Worm (Caenorhabditis elegans) whole organism, L1 larva: ENCODE results near the gene rml-3.

Experiments
- C04F5.9 ChIP-seq: sonication (generic microtip); optimal IDR thresholded peaks from 2 replicates; lab custom pipeline; 2016; ENCODE audit warnings: missing genetic modification characterization, missing compliant biosample characterization
- C16A3.4 ChIP-seq: fragments of 150-350 bp; optimal IDR thresholded peaks from 2 replicates; lab custom pipeline; 2014; ENCODE audit warnings: missing biosample characterization, missing genetic modification characterization
- C34B4.2 ChIP-seq: sonication (generic microtip); optimal IDR thresholded peaks from 2 replicates; lab custom pipeline; 2017; ENCODE audit warnings: mild to moderate bottlenecking, missing genetic modification characterization, missing compliant biosample characterization
- F16B12.6 ChIP-seq: fragments of 150-350 bp; optimal IDR thresholded peaks from 2 replicates; lab custom pipeline; 2014; ENCODE audit warnings: missing biosample characterization, missing genetic modification characterization
- Y116A8C.19 ChIP-seq: sonication (generic microtip); optimal IDR thresholded peaks from 2 replicates; lab custom pipeline; 2016; ENCODE audit warnings: missing compliant biosample characterization, missing genetic modification characterization, borderline replicate concordance
- aly-2 ChIP-seq: fragments of 150-350 bp; optimal IDR thresholded peaks from 2 replicates; lab custom pipeline; 2014; ENCODE audit warnings: missing biosample characterization, missing genetic modification characterization
- ceh-63 ChIP-seq: fragments of 200-800 bp; sonication (Bioruptor generic); optimal IDR thresholded peaks from 2 replicates; lab custom pipeline; 2018; ENCODE audit warnings: mild to moderate bottlenecking, missing genetic modification characterization, missing compliant biosample characterization
- ceh-8 ChIP-seq: fragments of 200-800 bp; sonication (Bioruptor generic); optimal IDR thresholded peaks from 2 replicates; lab custom pipeline; 2018; ENCODE audit warnings: mild to moderate bottlenecking, missing genetic modification characterization, moderate library complexity, missing compliant biosample characterization
- ceh-90 ChIP-seq: sonication (generic microtip); optimal IDR thresholded peaks from 2 replicates; lab custom pipeline; 2016; ENCODE audit warnings: missing genetic modification characterization, missing compliant biosample characterization
- dpl-1 ChIP-seq, 3 experiments: fragments of 150-350 bp in 2 of 3; sonication (generic microtip) in 1 of 3; optimal IDR thresholded peaks; 2 replicates each; lab custom pipeline; 2014 to 2017; ENCODE audit warnings: missing biosample characterization in 3 of 3, missing genetic modification characterization in 3 of 3, missing genetic modification reagents in 3 of 3
- dsc-1 ChIP-seq: sonication (generic microtip); optimal IDR thresholded peaks from 2 replicates; lab custom pipeline; 2016; ENCODE audit warnings: mild to moderate bottlenecking, missing genetic modification characterization, missing compliant biosample characterization
- elt-2 ChIP-seq: sonication (generic microtip); optimal IDR thresholded peaks from 2 replicates; lab custom pipeline; 2016; ENCODE audit warnings: missing genetic modification characterization, mild to moderate bottlenecking, inconsistent platforms, missing compliant biosample characterization, missing genetic modification reagents
- elt-3 ChIP-seq, 6 experiments: fragments of 150-350 bp in 1 of 6; sonication (generic microtip); optimal IDR thresholded peaks; 2 replicates each; lab custom pipeline; 2017 to 2018; ENCODE audit warnings: missing biosample characterization in 6 of 6, missing genetic modification characterization in 6 of 6, inconsistent platforms in 1 of 6
- fkh-8 ChIP-seq: sonication (generic microtip); optimal IDR thresholded peaks from 2 replicates; lab custom pipeline; 2016; ENCODE audit warnings: mild to moderate bottlenecking, missing genetic modification characterization, missing compliant biosample characterization
- fos-1 ChIP-seq: fragments of 150-350 bp; optimal IDR thresholded peaks from 2 replicates; lab custom pipeline; 2014; ENCODE audit warnings: missing biosample characterization, missing genetic modification characterization
- grh-1 ChIP-seq: fragments of 200-800 bp; sonication (Bioruptor generic); IDR thresholded peaks from 2 replicates; pipeline ENCODE4 v1.3.6; 2022; ENCODE audit warnings: missing genetic modification reagents, missing genetic modification characterization, missing compliant biosample characterization
- hlh-17 ChIP-seq: fragments of 200-800 bp; sonication (Bioruptor generic); optimal IDR thresholded peaks from 2 replicates; lab custom pipeline; 2018; ENCODE audit warnings: missing genetic modification characterization, mild to moderate bottlenecking, missing compliant biosample characterization, moderate library complexity, borderline replicate concordance
- irx-1 ChIP-seq: sonication (generic microtip); optimal IDR thresholded peaks from 2 replicates; lab custom pipeline; 2016; ENCODE audit warnings: missing genetic modification characterization, missing compliant biosample characterization
- lin-13 ChIP-seq: fragments of 150-350 bp; optimal IDR thresholded peaks from 2 replicates; lab custom pipeline; 2014; ENCODE audit warnings: missing biosample characterization, missing genetic modification reagents, missing genetic modification characterization
- lin-14 ChIP-seq: fragments of 200-800 bp; sonication (Bioruptor generic); optimal IDR thresholded peaks from 2 replicates; lab custom pipeline; 2018; ENCODE audit warnings: mild to moderate bottlenecking, missing genetic modification characterization, moderate library complexity, missing compliant biosample characterization
- lin-15B ChIP-seq: fragments of 150-350 bp; sonication (generic microtip); optimal IDR thresholded peaks from 3 replicates; lab custom pipeline; 2014; ENCODE audit warnings: missing biosample characterization, missing genetic modification characterization
- lin-35 ChIP-seq, 2 experiments: fragments of 150-350 bp; optimal IDR thresholded peaks; 2 replicates each; lab custom pipeline; 2014; ENCODE audit warnings: missing biosample characterization in 2 of 2, missing genetic modification characterization in 2 of 2, missing genetic modification reagents in 2 of 2
- lir-3 ChIP-seq: sonication (generic microtip); optimal IDR thresholded peaks from 2 replicates; lab custom pipeline; 2016; ENCODE audit warnings: mild to moderate bottlenecking, missing genetic modification characterization, moderate library complexity, missing compliant biosample characterization; ENCODE audit not compliant: poor library complexity
- lsy-2 ChIP-seq, 2 experiments: fragments of 150-350 bp; optimal IDR thresholded peaks; 2 replicates each; lab custom pipeline; 2014; ENCODE audit warnings: missing biosample characterization in 2 of 2, missing genetic modification characterization in 2 of 2
- mab-9 ChIP-seq: fragments of 200-800 bp; sonication (Bioruptor generic); IDR thresholded peaks from 2 replicates; pipeline ENCODE4 v1.3.6; 2022; ENCODE audit warnings: missing genetic modification reagents, missing genetic modification characterization, missing compliant biosample characterization
- mef-2 ChIP-seq: fragments of 150-350 bp; optimal IDR thresholded peaks from 2 replicates; lab custom pipeline; 2014; ENCODE audit warnings: missing biosample characterization, missing genetic modification characterization
- mep-1 ChIP-seq: fragments of 150-350 bp; optimal IDR thresholded peaks from 2 replicates; lab custom pipeline; 2014; ENCODE audit warnings: missing biosample characterization, missing genetic modification characterization
- nhr-11 ChIP-seq: fragments of 150-350 bp; optimal IDR thresholded peaks from 2 replicates; lab custom pipeline; 2014; ENCODE audit warnings: missing biosample characterization, missing genetic modification characterization
- nhr-12 ChIP-seq: sonication (generic microtip); optimal IDR thresholded peaks from 2 replicates; lab custom pipeline; 2017; ENCODE audit warnings: missing biosample characterization, missing genetic modification characterization
- nhr-19 ChIP-seq: fragments of 200-800 bp; sonication (Bioruptor generic); conservative IDR thresholded peaks from 2 replicates; pipeline ENCODE4 v1.3.6; 2022; ENCODE audit warnings: missing genetic modification characterization, missing compliant biosample characterization
- nhr-20 ChIP-seq: sonication (generic microtip); optimal IDR thresholded peaks from 2 replicates; lab custom pipeline; 2016; ENCODE audit warnings: mild to moderate bottlenecking, missing genetic modification characterization, missing compliant biosample characterization
- nhr-28 ChIP-seq: fragments of 150-350 bp; optimal IDR thresholded peaks from 2 replicates; lab custom pipeline; 2014; ENCODE audit warnings: missing biosample characterization, missing genetic modification characterization
- nhr-47 ChIP-seq: sonication (generic microtip); optimal IDR thresholded peaks from 2 replicates; lab custom pipeline; 2016; ENCODE audit warnings: mild to moderate bottlenecking, missing genetic modification characterization, moderate library complexity, missing compliant biosample characterization
- nhr-71 ChIP-seq: sonication (generic microtip); optimal IDR thresholded peaks from 2 replicates; lab custom pipeline; 2016; ENCODE audit warnings: mild to moderate bottlenecking, missing genetic modification characterization, moderate library complexity, missing compliant biosample characterization
- nhr-77 ChIP-seq: fragments of 150-350 bp; optimal IDR thresholded peaks from 2 replicates; lab custom pipeline; 2014; ENCODE audit warnings: missing biosample characterization, missing genetic modification characterization
- nhr-84 ChIP-seq: sonication (generic microtip); optimal IDR thresholded peaks from 2 replicates; lab custom pipeline; 2017; ENCODE audit warnings: missing biosample characterization, missing genetic modification characterization
- nhr-85 ChIP-seq: sonication (generic microtip); peaks from one replicate; lab custom pipeline; 2016; ENCODE audit warnings: missing genetic modification characterization, inconsistent platforms, missing compliant biosample characterization
- nhr-90 ChIP-seq: sonication (generic microtip); optimal IDR thresholded peaks from 2 replicates; lab custom pipeline; 2016; ENCODE audit warnings: mild to moderate bottlenecking, missing genetic modification characterization, missing compliant biosample characterization; ENCODE audit not compliant: poor library complexity
- pax-3 ChIP-seq: fragments of 200-800 bp; sonication (Bioruptor generic); optimal IDR thresholded peaks from 2 replicates; lab custom pipeline; 2018; ENCODE audit warnings: mild to moderate bottlenecking, missing genetic modification characterization, moderate library complexity, missing compliant biosample characterization
- pqm-1 ChIP-seq: sonication (generic microtip); optimal IDR thresholded peaks from 3 replicates; lab custom pipeline; 2017; ENCODE audit warnings: missing biosample characterization, missing genetic modification characterization
- rnt-1 ChIP-seq: sonication (generic microtip); optimal IDR thresholded peaks from 2 replicates; lab custom pipeline; 2016; ENCODE audit warnings: mild to moderate bottlenecking, missing genetic modification characterization, moderate library complexity, missing compliant biosample characterization
- skn-1 ChIP-seq: fragments of 150-350 bp; optimal IDR thresholded peaks from 2 replicates; lab custom pipeline; 2014; ENCODE audit warnings: missing biosample characterization, missing genetic modification characterization
- snu-23 ChIP-seq: sonication (generic microtip); optimal IDR thresholded peaks from 2 replicates; lab custom pipeline; 2016; ENCODE audit warnings: missing genetic modification characterization, missing compliant biosample characterization
- sptf-1 ChIP-seq: fragments of 150-350 bp; optimal IDR thresholded peaks from 2 replicates; lab custom pipeline; 2014; ENCODE audit warnings: missing biosample characterization, missing genetic modification characterization
- sup-37 ChIP-seq: fragments of 200-800 bp; sonication (Bioruptor generic); optimal IDR thresholded peaks from 2 replicates; lab custom pipeline; 2018; ENCODE audit warnings: mild to moderate bottlenecking, missing genetic modification characterization, missing compliant biosample characterization
- tbx-2 ChIP-seq: sonication (generic microtip); optimal IDR thresholded peaks from 2 replicates; lab custom pipeline; 2016; ENCODE audit warnings: missing genetic modification characterization, missing compliant biosample characterization
- unc-130 ChIP-seq: fragments of 150-350 bp; optimal IDR thresholded peaks from 2 replicates; lab custom pipeline; 2017; ENCODE audit warnings: missing biosample characterization, missing genetic modification characterization, inconsistent platforms
- unc-98 ChIP-seq: fragments of 200-800 bp; sonication (Bioruptor generic); IDR thresholded peaks from 2 replicates; pipeline ENCODE4 v1.3.6; 2022; ENCODE audit warnings: missing genetic modification characterization, missing compliant biosample characterization
- vab-15 ChIP-seq: sonication (generic microtip); optimal IDR thresholded peaks from 2 replicates; lab custom pipeline; 2017; ENCODE audit warnings: missing genotype, mild to moderate bottlenecking, missing genetic modification characterization, missing compliant biosample characterization
- zag-1 ChIP-seq: fragments of 150-350 bp; optimal IDR thresholded peaks from 2 replicates; lab custom pipeline; 2014; ENCODE audit warnings: missing biosample characterization, missing genetic modification characterization
- ztf-4 ChIP-seq: fragments of 150-350 bp; optimal IDR thresholded peaks from 2 replicates; lab custom pipeline; 2014; ENCODE audit warnings: missing biosample characterization, missing genetic modification characterization

Gene rml-3

DNA sequence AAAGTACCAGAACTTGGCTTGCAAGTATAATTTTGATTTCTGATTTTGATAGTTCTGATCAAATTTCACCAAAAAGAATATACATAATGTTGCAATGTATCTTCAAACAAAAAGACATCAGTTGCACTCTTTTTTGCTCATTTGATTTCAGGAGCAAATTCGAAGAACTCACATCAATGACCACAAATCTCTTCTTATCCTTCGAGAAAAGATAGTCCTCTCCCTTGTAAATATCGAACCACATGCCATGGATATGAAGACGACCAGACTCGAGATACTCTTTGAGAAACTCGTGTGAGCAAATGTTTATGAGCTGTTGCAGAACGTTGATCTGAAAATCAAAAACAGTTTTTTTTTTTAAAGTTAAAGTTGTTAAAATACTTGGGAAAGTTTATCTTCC lies 36.1 kb downstream of the rml-3 start (continued):
- TF ChIP-seq pax-3 (tag; lab: Kevin White, UChicago) (no peak), fos-1 (tag; lab: Kevin White, UChicago) (no peak), hlh-17 (no peak), fkh-8 (tag; lab: Kevin White, UChicago) (no peak), irx-1 (no peak), C04F5.9 (tag; lab: Kevin White, UChicago) (no peak), sptf-1 (no peak), rnt-1 (peak; percentile 56), elt-2 (tag; lab: Kevin White, UChicago) (no peak), elt-3 (tag; optimal IDR thresholded peaks at IDR 0.05; lab: Kevin White, UChicago) (no peak), mef-2 (tag; lab: Kevin White, UChicago) (no peak), dpl-1 (GFP tag; optimal IDR thresholded peaks at IDR 0.05; lab: Kevin White, UChicago) (no peak), nhr-20 (tag; lab: Kevin White, UChicago) (peak; percentile 11), sup-37 (no peak), ceh-63 (GFP tag; lab: Kevin White, UChicago) (no peak), unc-98 (no peak), ztf-4 (tag; lab: Kevin White, UChicago) (peak; percentile 25), lin-35 (GFP tag; optimal IDR thresholded peaks at IDR 0.05; lab: Kevin White, UChicago) (no peak), mep-1 (tag; lab: Kevin White, UChicago) (peak; percentile 0), nhr-71 (peak; percentile 75), lsy-2 (tag; optimal IDR thresholded peaks at IDR 0.05; lab: Kevin White, UChicago) (peak in 1 of 2 experiments; percentile 29), tbx-2 (no peak), C34B4.2 (tag; lab: Kevin White, UChicago) (no peak), lin-14 (GFP tag; lab: Kevin White, UChicago) (peak; percentile 28), Y116A8C.19 (no peak), unc-130 (tag; lab: Kevin White, UChicago) (no peak), nhr-12 (tag; lab: Kevin White, UChicago) (no peak), dsc-1 (tag; lab: Kevin White, UChicago) (no peak), ceh-8 (GFP tag; lab: Kevin White, UChicago) (no peak), nhr-90 (no peak)

DNA sequence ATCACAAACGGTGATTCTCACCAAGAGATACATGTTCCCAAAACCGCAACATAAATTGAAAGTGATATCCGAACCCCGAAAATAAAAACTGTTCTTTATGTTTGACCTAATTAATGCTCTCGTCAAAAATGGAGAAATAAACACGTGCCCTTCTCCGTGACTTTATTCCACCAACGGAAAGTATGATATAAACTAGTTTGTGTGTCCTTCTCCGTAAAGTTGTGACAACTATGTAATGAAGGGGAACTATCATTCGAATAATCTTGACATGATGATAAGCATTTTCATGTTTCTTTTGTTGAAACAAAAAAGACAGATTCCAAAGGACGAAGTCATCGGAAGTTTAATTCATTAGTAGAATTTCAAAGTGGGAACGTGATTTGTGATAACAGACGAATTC lies 37.3 kb downstream of the rml-3 start:
- TF ChIP-seq aly-2 (tag; lab: Kevin White, UChicago) (no peak), C16A3.4 (peak; percentile 12), zag-1 (tag; lab: Kevin White, UChicago) (no peak), hlh-17 (no peak), nhr-85 (tag; lab: Kevin White, UChicago) (peak; percentile 13), sup-37 (no peak), F16B12.6 (tag; lab: Kevin White, UChicago) (no peak), ceh-90 (tag; lab: Kevin White, UChicago) (no peak), snu-23 (GFP tag; lab: Kevin White, UChicago) (peak; percentile 57), vab-15 (tag; lab: Kevin White, UChicago) (no peak), nhr-90 (peak; percentile 32), ceh-63 (GFP tag; lab: Kevin White, UChicago) (no peak), grh-1 (0 out of 2 replicates have a peak, but pooled peaks have one; percentile 20), mef-2 (tag; lab: Kevin White, UChicago) (no peak), fos-1 (tag; lab: Kevin White, UChicago) (no peak), nhr-84 (tag; lab: Kevin White, UChicago) (no peak), nhr-11 (tag; lab: Kevin White, UChicago) (no peak), nhr-77 (no peak), lin-15B (no peak), nhr-71 (peak; percentile 71), nhr-20 (tag; lab: Kevin White, UChicago) (peak; percentile 45), nhr-47 (tag; lab: Kevin White, UChicago) (peak; percentile 36), lin-13 (GFP tag; lab: Kevin White, UChicago) (no peak), nhr-12 (tag; lab: Kevin White, UChicago) (no peak), tbx-2 (peak; percentile 17), pqm-1 (no peak), C34B4.2 (tag; lab: Kevin White, UChicago) (no peak), lir-3 (tag; lab: Kevin White, UChicago) (no peak), nhr-19 (GFP tag; lab: Robert Waterston, UW) (peak; percentile 26), irx-1 (no peak), lsy-2 (tag; optimal IDR thresholded peaks at IDR 0.05; lab: Kevin White, UChicago) (no peak), mab-9 (GFP tag; lab: Robert Waterston, UW) (no peak), nhr-28 (tag; lab: Kevin White, UChicago) (no peak), skn-1 (tag; lab: Kevin White, UChicago) (no peak)
